Worm (Caenorhabditis elegans): Measurements from ENCODE around the gene grd-5.

- TF ChIP-seq cog-1 (tag; optimal IDR thresholded peaks at IDR 0.05) (no peak), med-1 (GFP tag; optimal IDR thresholded peaks at IDR 0.05; ENCODE audit: insufficient read depth) (no peak), tab-1 (GFP tag; IDR thresholded peaks at IDR 0.05) (no peak), ztf-23 (GFP tag; IDR thresholded peaks at IDR 0.05) (no peak), flt-1 (GFP tag; IDR thresholded peaks at IDR 0.05) (no peak), ref-1 (GFP tag; conservative IDR thresholded peaks at IDR 0.05) (no peak), ztf-29 (GFP tag; IDR thresholded peaks at IDR 0.05) (no peak)
Measured at ce11 chrV:8652177-8652576, 33.3 kb downstream of the grd-5 start.
